Fruit fly (Drosophila melanogaster) whole organism, prepupa: ENCODE data around the gene CG42238.

Source experiments
- CG11762 ChIP-seq: fragments of 200-800 bp; sonication (Bioruptor generic); optimal IDR thresholded peaks from 3 replicates; lab custom pipeline; 2016; ENCODE audit warnings: missing biosample characterization, missing genetic modification characterization; ENCODE audit not compliant: insufficient read depth
- CG15336 ChIP-seq: fragments of 200-800 bp; sonication (Bioruptor generic); IDR thresholded peaks from 2 replicates; pipeline ENCODE4 v1.3.6; 2022; ENCODE audit warnings: missing biosample characterization, missing genetic modification characterization
- CG1621 ChIP-seq: fragments of 200-800 bp; sonication (Bioruptor generic); optimal IDR thresholded peaks from 3 replicates; lab custom pipeline; 2018; ENCODE audit warnings: missing biosample characterization, mild to moderate bottlenecking, missing genetic modification characterization
- CG16779 ChIP-seq: fragments of 200-800 bp; sonication (Bioruptor generic); optimal IDR thresholded peaks from 3 replicates; lab custom pipeline; 2017; ENCODE audit warnings: missing biosample characterization, mild to moderate bottlenecking, missing genetic modification characterization
- CG3032 ChIP-seq: fragments of 200-800 bp; optimal IDR thresholded peaks from 2 replicates; lab custom pipeline; 2019; ENCODE audit warnings: missing biosample characterization, mild to moderate bottlenecking, missing genetic modification characterization, moderate library complexity
- CG32006 ChIP-seq: fragments of 200-800 bp; sonication (Bioruptor generic); optimal IDR thresholded peaks from 3 replicates; lab custom pipeline; 2017; ENCODE audit warnings: missing biosample characterization, mild to moderate bottlenecking, missing genetic modification characterization
- CG34406 ChIP-seq: fragments of 200-800 bp; sonication (Bioruptor generic); optimal IDR thresholded peaks from 3 replicates; lab custom pipeline; 2016; ENCODE audit warnings: missing biosample characterization, missing genetic modification characterization
- CG3919 ChIP-seq: fragments of 200-800 bp; sonication (Bioruptor generic); optimal IDR thresholded peaks from 3 replicates; lab custom pipeline; 2016; ENCODE audit warnings: missing biosample characterization, missing genetic modification characterization
- CG4318 ChIP-seq: fragments of 200-800 bp; sonication (Bioruptor generic); optimal IDR thresholded peaks from 3 replicates; lab custom pipeline; 2017; ENCODE audit warnings: missing biosample characterization, mild to moderate bottlenecking, missing genetic modification characterization
- CG6276 ChIP-seq: fragments of 200-800 bp; sonication (Bioruptor generic); optimal IDR thresholded peaks from 2 replicates; lab custom pipeline; 2017; ENCODE audit warnings: missing biosample characterization, mild to moderate bottlenecking, missing genetic modification characterization
- CG6792 ChIP-seq: fragments of 200-800 bp; sonication (Bioruptor generic); optimal IDR thresholded peaks from 3 replicates; lab custom pipeline; 2016; ENCODE audit warnings: missing biosample characterization, missing genetic modification characterization
- CG6808 ChIP-seq: fragments of 200-800 bp; sonication (Bioruptor generic); optimal IDR thresholded peaks from 3 replicates; lab custom pipeline; 2017; ENCODE audit warnings: missing biosample characterization, missing genetic modification characterization, mild to moderate bottlenecking, moderate library complexity, missing genetic modification reagents
- CG6854 ChIP-seq: fragments of 200-800 bp; sonication (Bioruptor generic); optimal IDR thresholded peaks from 2 replicates; lab custom pipeline; 2017; ENCODE audit warnings: missing biosample characterization, mild to moderate bottlenecking, missing genetic modification characterization
- CG7368 ChIP-seq: fragments of 200-800 bp; sonication (Bioruptor generic); optimal IDR thresholded peaks from 3 replicates; lab custom pipeline; 2016; ENCODE audit warnings: missing biosample characterization, missing genetic modification characterization
- CG8119 ChIP-seq: fragments of 200-800 bp; sonication (Bioruptor generic); IDR thresholded peaks from 3 replicates; pipeline ENCODE4 v1.3.6; 2022; ENCODE audit warnings: missing biosample characterization, missing genetic modification characterization
- CG8632 ChIP-seq: fragments of 200-800 bp; sonication (Bioruptor generic); optimal IDR thresholded peaks from 3 replicates; lab custom pipeline; 2016; ENCODE audit warnings: missing biosample characterization, missing genetic modification characterization
- CG9139 ChIP-seq: fragments of 200-800 bp; sonication (Bioruptor generic); optimal IDR thresholded peaks from 3 replicates; lab custom pipeline; 2017; ENCODE audit warnings: missing biosample characterization, mild to moderate bottlenecking, missing genetic modification characterization
- Eip78C ChIP-seq: fragments of 200-800 bp; sonication (Bioruptor generic); peaks from one replicate; lab custom pipeline; 2016; ENCODE audit warnings: missing biosample characterization, missing genetic modification characterization
- Eip93F ChIP-seq: fragments of 200-800 bp; sonication (Bioruptor generic); optimal IDR thresholded peaks from 2 replicates; lab custom pipeline; 2016; ENCODE audit warnings: missing biosample characterization, mild to moderate bottlenecking, missing genetic modification characterization
- Gug ChIP-seq: fragments of 200-800 bp; sonication (Bioruptor generic); IDR thresholded peaks from 2 replicates; pipeline ENCODE4 v1.3.6; 2022; ENCODE audit warnings: missing biosample characterization, missing genetic modification characterization
- Hr38 ChIP-seq: sonication (Bioruptor generic); optimal IDR thresholded peaks from 2 replicates; lab custom pipeline; 2016; ENCODE audit warnings: missing biosample characterization, missing genetic modification characterization
- Hr39 ChIP-seq: fragments of 200-800 bp; sonication (Bioruptor generic); optimal IDR thresholded peaks from 2 replicates; lab custom pipeline; 2016; ENCODE audit warnings: missing biosample characterization, missing genetic modification characterization
- Hr4 ChIP-seq: fragments of 200-800 bp; sonication (Bioruptor generic); optimal IDR thresholded peaks from 3 replicates; lab custom pipeline; 2016; ENCODE audit warnings: missing biosample characterization, missing genetic modification characterization
- Met ChIP-seq: fragments of 200-800 bp; sonication (Bioruptor generic); optimal IDR thresholded peaks from 3 replicates; lab custom pipeline; 2016; ENCODE audit warnings: missing biosample characterization, missing genetic modification characterization
- OdsH ChIP-seq: fragments of 200-800 bp; sonication (Bioruptor generic); optimal IDR thresholded peaks from 3 replicates; lab custom pipeline; 2016; ENCODE audit warnings: missing biosample characterization, missing genetic modification characterization
- Smox ChIP-seq: fragments of 200-800 bp; sonication (Bioruptor generic); optimal IDR thresholded peaks from 3 replicates; lab custom pipeline; 2016; ENCODE audit warnings: missing biosample characterization, missing genetic modification characterization
- Sox102F ChIP-seq: fragments of 200-800 bp; sonication (Bioruptor generic); optimal IDR thresholded peaks from 2 replicates; lab custom pipeline; 2016; ENCODE audit warnings: missing biosample characterization, mild to moderate bottlenecking, missing genetic modification characterization
- Sox14 ChIP-seq: fragments of 200-800 bp; sonication (Bioruptor generic); optimal IDR thresholded peaks from 3 replicates; lab custom pipeline; 2016; ENCODE audit warnings: missing biosample characterization, missing genetic modification characterization
- Sox15 ChIP-seq: fragments of 200-800 bp; sonication (Bioruptor generic); optimal IDR thresholded peaks from 3 replicates; lab custom pipeline; 2016; ENCODE audit warnings: missing biosample characterization, missing genetic modification characterization
- achi ChIP-seq: fragments of 200-800 bp; sonication (Bioruptor generic); optimal IDR thresholded peaks from 3 replicates; lab custom pipeline; 2016; ENCODE audit warnings: missing biosample characterization, missing genetic modification characterization
- cyc ChIP-seq: fragments of 200-800 bp; sonication (Bioruptor generic); optimal IDR thresholded peaks from 3 replicates; lab custom pipeline; 2016; ENCODE audit warnings: missing biosample characterization, missing genetic modification characterization
- esn ChIP-seq: fragments of 200-800 bp; sonication (Bioruptor generic); optimal IDR thresholded peaks from 2 replicates; lab custom pipeline; 2016; ENCODE audit warnings: missing biosample characterization, mild to moderate bottlenecking, missing genetic modification characterization, moderate library complexity
- fd59A ChIP-seq: fragments of 200-800 bp; sonication (Bioruptor generic); optimal IDR thresholded peaks from 2 replicates; lab custom pipeline; 2017; ENCODE audit warnings: missing biosample characterization, mild to moderate bottlenecking, missing genetic modification characterization, missing genetic modification reagents
- fkh ChIP-seq: fragments of 200-800 bp; sonication (Bioruptor generic); optimal IDR thresholded peaks from 3 replicates; lab custom pipeline; 2017; ENCODE audit warnings: missing biosample characterization, mild to moderate bottlenecking, missing genetic modification characterization, moderate library complexity
- net ChIP-seq: fragments of 200-800 bp; sonication (Bioruptor generic); optimal IDR thresholded peaks from 3 replicates; lab custom pipeline; 2016; ENCODE audit warnings: missing biosample characterization, missing genetic modification characterization
- pdm3 ChIP-seq: fragments of 200-800 bp; sonication (Bioruptor generic); optimal IDR thresholded peaks from 3 replicates; lab custom pipeline; 2016; ENCODE audit warnings: missing biosample characterization, missing genetic modification characterization
- spab ChIP-seq: fragments of 200-800 bp; sonication (Bioruptor generic); optimal IDR thresholded peaks from 2 replicates; lab custom pipeline; 2017; ENCODE audit warnings: missing biosample characterization, mild to moderate bottlenecking, missing genetic modification characterization, missing genetic modification reagents
- ss ChIP-seq, 2 experiments: fragments of 200-800 bp; sonication (Bioruptor generic); optimal IDR thresholded peaks; 2 replicates in 1 of 2; 3 replicates in 1 of 2; lab custom pipeline; 2017 to 2018; ENCODE audit warnings: mild to moderate bottlenecking in 2 of 2, missing biosample characterization in 2 of 2, missing genetic modification characterization in 2 of 2, moderate library complexity in 1 of 2
- svp ChIP-seq: fragments of 200-800 bp; sonication (Bioruptor generic); peaks from one replicate; lab custom pipeline; 2016; ENCODE audit warnings: missing biosample characterization, missing genetic modification characterization
- vri ChIP-seq: fragments of 200-800 bp; sonication (Bioruptor generic); optimal IDR thresholded peaks from 3 replicates; lab custom pipeline; 2016; ENCODE audit warnings: missing biosample characterization, mild to moderate bottlenecking, missing genetic modification characterization

Gene CG42238

dm6 chr2L:21030235-21030634, 21.7 kb downstream of the CG42238 start:
- TF ChIP-seq CG15336 (GFP tag; lab: Robert Waterston, UW) (no peak), CG6276 (GFP tag; lab: Kevin White, UChicago) (no peak), CG6854 (GFP tag; lab: Kevin White, UChicago) (peak; percentile 59), svp (GFP tag; lab: Kevin White, UChicago) (peak; percentile 21), vri (GFP tag; lab: Kevin White, UChicago) (no peak), ss (GFP tag; optimal IDR thresholded peaks at IDR 0.05; lab: Kevin White, UChicago) (peak; percentile 15 to 34), net (GFP tag; lab: Kevin White, UChicago) (no peak), Eip78C (GFP tag; lab: Kevin White, UChicago) (no peak), Sox102F (peak; percentile 23), CG1621 (no peak), CG11762 (GFP tag; lab: Kevin White, UChicago) (no peak), Smox (GFP tag; lab: Kevin White, UChicago) (no peak), CG7368 (no peak), spab (GFP tag; lab: Kevin White, UChicago) (peak; percentile 27), CG8632 (no peak), CG3919 (GFP tag; lab: Kevin White, UChicago) (no peak), CG6808 (peak; percentile 30), Hr38 (GFP tag; lab: Kevin White, UChicago) (no peak), CG9139 (GFP tag; lab: Kevin White, UChicago) (peak; percentile 58)

- TF ChIP-seq ss (GFP tag; optimal IDR thresholded peaks at IDR 0.05; lab: Kevin White, UChicago), result no peak
- TF ChIP-seq CG1621, result no peak
- no peak for TF ChIP-seq CG6808
- no peak for TF ChIP-seq Sox15 (GFP tag; lab: Kevin White, UChicago)
- peak; percentile 40 for TF ChIP-seq achi
- peak; percentile 79 for TF ChIP-seq Eip78C (GFP tag; lab: Kevin White, UChicago)
- peak; percentile 16 for TF ChIP-seq CG8632
- no peak for TF ChIP-seq CG9139 (GFP tag; lab: Kevin White, UChicago)
- peak; percentile 16 for TF ChIP-seq CG6792 (GFP tag; lab: Kevin White, UChicago)
- peak; percentile 59 for TF ChIP-seq svp (GFP tag; lab: Kevin White, UChicago)
- TF ChIP-seq CG34406 (GFP tag; lab: Kevin White, UChicago), result peak; percentile 21
- TF ChIP-seq esn (GFP tag; lab: Kevin White, UChicago), result peak; percentile 27
- TF ChIP-seq OdsH, result peak; percentile 1
- no peak for TF ChIP-seq CG11762 (GFP tag; lab: Kevin White, UChicago)
- no peak for TF ChIP-seq Eip93F
- TF ChIP-seq Gug, result no peak
- TF ChIP-seq cyc (GFP tag; lab: Kevin White, UChicago), result no peak
- no peak for TF ChIP-seq Met (GFP tag; lab: Kevin White, UChicago)
These were observed 22.2 kb downstream of the CG42238 start for dm6 chr2L:21029749-21030148.

dm6 chr2L:21029154-21029553, 22.8 kb downstream of the CG42238 start:
- TF ChIP-seq Gug, result no peak
- TF ChIP-seq pdm3 (GFP tag; lab: Kevin White, UChicago), result no peak
- TF ChIP-seq fd59A (GFP tag; lab: Kevin White, UChicago), result no peak
- no peak for TF ChIP-seq CG6808
- no peak for TF ChIP-seq Sox14 (GFP tag; lab: Kevin White, UChicago)
- no peak for TF ChIP-seq CG3032 (tag; lab: Kevin White, UChicago)
- no peak for TF ChIP-seq Hr39 (GFP tag; lab: Kevin White, UChicago)
- no peak for TF ChIP-seq Eip78C (GFP tag; lab: Kevin White, UChicago)
- no peak for TF ChIP-seq CG16779 (tag; lab: Kevin White, UChicago)
- TF ChIP-seq CG9139 (GFP tag; lab: Kevin White, UChicago), result no peak
- no peak for TF ChIP-seq Sox102F
- TF ChIP-seq CG1621, result no peak

- TF ChIP-seq CG32006 (GFP tag; lab: Kevin White, UChicago) (peak; percentile 34), CG6854 (GFP tag; lab: Kevin White, UChicago) (no peak), fkh (GFP tag; lab: Kevin White, UChicago) (no peak), Eip78C (GFP tag; lab: Kevin White, UChicago) (peak; percentile 42), CG8119 (GFP tag; lab: Robert Waterston, UW) (0 out of 3 replicates have a peak, but pooled peaks have one; percentile 37), Hr4 (GFP tag; lab: Kevin White, UChicago) (peak; percentile 27), CG4318 (GFP tag; lab: Kevin White, UChicago) (peak; percentile 28)
- TF ChIP-seq, all 60 proteins: peak for 5
These were observed 25.4 kb downstream of the CG42238 start for dm6 chr2L:21026597-21026996.
